Worm (Caenorhabditis elegans): ENCODE data around the gene sphr-1.

DNA sequence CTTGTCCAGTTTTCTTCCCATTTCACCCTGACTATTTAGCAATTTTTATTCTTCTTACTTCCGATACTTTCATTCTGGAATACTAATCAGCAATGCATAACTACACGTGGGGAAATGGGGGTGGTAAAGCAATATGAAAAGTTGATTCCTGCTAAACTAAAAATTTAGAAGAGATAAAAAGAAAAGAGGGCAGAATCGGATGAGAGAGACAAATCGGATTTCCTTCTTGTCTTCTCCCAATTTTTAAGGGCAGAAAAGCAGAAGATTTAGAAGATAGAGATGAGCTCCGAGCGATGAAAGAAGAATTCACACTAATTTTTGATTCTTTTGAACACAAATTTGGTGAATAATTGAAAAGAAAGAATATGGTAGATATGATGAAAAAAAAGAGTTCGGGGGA lies 2.6 kb downstream of the sphr-1 start:
- no peak for TF ChIP-seq ztf-4 (tag; optimal IDR thresholded peaks at IDR 0.05)
- TF ChIP-seq ama-1 (optimal IDR thresholded peaks at IDR 0.05), result no peak
- TF ChIP-seq zag-1 (tag; optimal IDR thresholded peaks at IDR 0.05), result no peak
- no peak for TF ChIP-seq ZK546.5 (tag; optimal IDR thresholded peaks at IDR 0.05)
- TF ChIP-seq nhr-76 (tag; optimal IDR thresholded peaks at IDR 0.05), result no peak
- no peak for TF ChIP-seq mdl-1 (tag; optimal IDR thresholded peaks at IDR 0.05)
- no peak for TF ChIP-seq lin-15B (tag; optimal IDR thresholded peaks at IDR 0.05)
- TF ChIP-seq elt-1 (tag; optimal IDR thresholded peaks at IDR 0.05), result no peak
- no peak for TF ChIP-seq unc-62 (GFP tag; optimal IDR thresholded peaks at IDR 0.05)
- TF ChIP-seq fkh-10 (GFP tag; optimal IDR thresholded peaks at IDR 0.05), result peak; percentile 17
- TF ChIP-seq elt-2 (tag; optimal IDR thresholded peaks at IDR 0.05), result no peak
- no peak for TF ChIP-seq nhr-12 (tag; optimal IDR thresholded peaks at IDR 0.05)
